Fruit fly (Drosophila melanogaster) S2 (cell line): ENCODE data around the gene stet.

Experiments used
- CG8478 ChIP-seq: fragments of >200 bp; optimal IDR thresholded peaks from 2 replicates; lab custom pipeline; 2018
- CTCF ChIP-seq, 2 experiments: fragments of >200 bp; optimal IDR thresholded peaks; 2 replicates each; lab custom pipeline; 2018

DNA sequence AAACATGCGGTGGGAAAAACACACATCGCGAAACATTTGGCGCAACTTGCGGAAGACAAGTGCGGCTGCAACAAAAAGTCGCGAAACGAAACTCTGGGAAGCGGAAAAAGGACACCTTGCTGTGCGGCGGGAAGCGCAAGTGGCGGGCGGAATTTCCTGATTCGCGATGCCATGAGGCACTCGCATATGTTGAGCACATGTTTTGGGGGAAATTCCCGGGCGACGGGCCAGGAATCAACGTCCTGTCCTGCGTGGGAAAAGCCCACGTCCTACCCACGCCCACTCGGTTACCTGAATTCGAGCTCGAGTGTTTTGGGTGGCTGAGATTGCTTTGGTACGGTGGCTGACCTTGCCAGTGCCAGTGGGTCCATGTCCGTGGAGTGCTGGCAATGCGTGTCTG, 27.5 kb downstream of the stet start:
- no peak for TF ChIP-seq CG8478 (lab: Kevin White, UChicago)
- TF ChIP-seq CTCF (optimal IDR thresholded peaks at IDR 0.05; lab: Kevin White, UChicago): no peak
